Worm (Caenorhabditis elegans): ENCODE data around the gene R10D12.1.

ce11 chrV:13916196-13916595, 18.2 kb downstream of the R10D12.1 start, which contains the start of gene str-252:
- no peak for TF ChIP-seq ama-1 (optimal IDR thresholded peaks at IDR 0.05)
- no peak for TF ChIP-seq pes-1 (GFP tag; IDR thresholded peaks at IDR 0.05)
- TF ChIP-seq F13C5.2 (tag; optimal IDR thresholded peaks at IDR 0.05) = no peak
- no peak for TF ChIP-seq ceh-13 (GFP tag; optimal IDR thresholded peaks at IDR 0.05)
- TF ChIP-seq ceh-36 (tag; optimal IDR thresholded peaks at IDR 0.05) = no peak
- no peak for TF ChIP-seq tra-4 (tag; optimal IDR thresholded peaks at IDR 0.05)

Data from whole organism, early embryonic.